Worm (Caenorhabditis elegans) whole organism, mixed stage, embryonic: Measurements from ENCODE around the gene D1025.1.

ENCODE experiments used
- elt-3 ChIP-seq: fragments of 150-350 bp; optimal IDR thresholded peaks from 2 replicates; lab custom pipeline; 2014; ENCODE audit warnings: missing biosample characterization, missing genetic modification characterization
- ztf-11 ChIP-seq: fragments of 150-350 bp; optimal IDR thresholded peaks from 2 replicates; lab custom pipeline; 2014; ENCODE audit warnings: missing biosample characterization, missing genetic modification characterization

ce11 chrX:14549709-14550199 is 29.2 kb downstream of the D1025.1 start, which contains the start of gene ram-5:
- TF ChIP-seq ztf-11 (tag; lab: Kevin White, UChicago) (no peak), elt-3 (tag; lab: Kevin White, UChicago) (no peak)
